Fruit fly (Drosophila melanogaster): Measurements from ENCODE around the gene eIF4E3.

The eIF4E3 gene

DNA sequence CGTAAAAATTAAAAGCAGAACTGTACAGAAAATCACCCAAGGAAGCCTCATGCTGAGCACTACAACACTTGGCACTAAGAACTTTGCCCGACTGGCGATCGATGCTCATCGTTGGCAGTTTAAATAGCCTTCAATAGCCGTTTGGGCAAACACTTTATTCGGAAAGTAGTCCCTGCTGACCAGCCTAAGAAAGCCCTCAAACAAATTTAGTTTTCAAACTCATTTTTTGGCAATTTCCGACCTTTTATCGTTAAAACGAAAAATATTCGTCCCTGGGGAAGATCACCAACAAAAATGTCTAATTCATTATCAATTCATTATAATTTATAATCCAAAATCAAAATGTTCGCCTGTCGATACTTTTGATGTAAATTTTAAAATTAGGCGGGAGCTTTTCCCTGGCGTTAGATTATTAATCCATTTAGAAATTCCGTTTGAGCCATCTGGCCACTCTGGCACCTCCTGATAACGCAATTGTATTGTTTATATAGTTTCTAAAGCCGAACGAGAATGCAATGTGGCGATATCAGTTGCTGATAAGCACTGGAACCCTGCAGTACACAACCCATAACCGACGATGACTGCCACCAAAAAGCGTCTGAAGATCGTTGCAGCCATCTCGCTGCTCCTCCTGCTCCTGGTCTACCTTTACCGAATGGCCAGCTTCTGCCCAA is 48.4 kb upstream of the eIF4E3 start, which contains the start of the genes mthl7 and Uxs (continued):
- TF ChIP-seq da (GFP tag; optimal IDR thresholded peaks at IDR 0.05) (no peak), Sin3A (optimal IDR thresholded peaks at IDR 0.05) (no peak), Eip74EF (GFP tag; optimal IDR thresholded peaks at IDR 0.05) (no peak), bigmax (GFP tag; optimal IDR thresholded peaks at IDR 0.05) (peak; percentile 55), Mrtf (GFP tag; IDR thresholded peaks at IDR 0.05) (no peak), tup (GFP tag; optimal IDR thresholded peaks at IDR 0.05) (no peak), CG1603 (tag; optimal IDR thresholded peaks at IDR 0.05) (peak; percentile 47), CG14667 (GFP tag; IDR thresholded peaks at IDR 0.05) (no peak), Asciz (GFP tag; optimal IDR thresholded peaks at IDR 0.05) (no peak), HLH3B (GFP tag; IDR thresholded peaks at IDR 0.05) (no peak), bbx (GFP tag; IDR thresholded peaks at IDR 0.05; ENCODE audit: partially characterized antibody) (no peak; the same call in 1 of the 2 replicates), CG13287 (GFP tag; IDR thresholded peaks at IDR 0.05; ENCODE audit: partially characterized antibody) (peak; percentile 67), esg (GFP tag; conservative IDR thresholded peaks at IDR 0.05) (no peak), her (GFP tag; optimal IDR thresholded peaks at IDR 0.05) (no peak), CG4854 (GFP tag; optimal IDR thresholded peaks at IDR 0.05) (no peak), CG3163 (GFP tag; optimal IDR thresholded peaks at IDR 0.05) (no peak), CG8944 (GFP tag; optimal IDR thresholded peaks at IDR 0.05) (no peak), btn (GFP tag; optimal IDR thresholded peaks at IDR 0.05) (no peak), Dfd (GFP tag; optimal IDR thresholded peaks at IDR 0.05) (no peak), Nf-YB (GFP tag; optimal IDR thresholded peaks at IDR 0.05) (no peak), kay (GFP tag; optimal IDR thresholded peaks at IDR 0.05) (no peak), CG4424 (GFP tag; optimal IDR thresholded peaks at IDR 0.05) (no peak), CG7963 (GFP tag; IDR thresholded peaks at IDR 0.05; ENCODE audit: partially characterized antibody) (0 out of 3 replicates have a peak, but pooled peaks have one; percentile 29), lola (GFP tag; optimal IDR thresholded peaks at IDR 0.05) (no peak), CG9797 (GFP tag; optimal IDR thresholded peaks at IDR 0.05) (peak; percentile 42), Rx (GFP tag; IDR thresholded peaks at IDR 0.05) (no peak), CG10565 (GFP tag; optimal IDR thresholded peaks at IDR 0.05) (no peak), Myb (GFP tag; optimal IDR thresholded peaks at IDR 0.05) (no peak), Oaz (GFP tag; IDR thresholded peaks at IDR 0.05) (no peak), Dp (GFP tag; optimal IDR thresholded peaks at IDR 0.05) (peak; percentile 90), CG5953 (GFP tag; IDR thresholded peaks at IDR 0.05) (no peak), Hr78 (GFP tag; optimal IDR thresholded peaks at IDR 0.05) (no peak), CG13775 (GFP tag; optimal IDR thresholded peaks at IDR 0.05) (no peak), gfzf (GFP tag; optimal IDR thresholded peaks at IDR 0.05) (peak; percentile 84), Doc2 (GFP tag; IDR thresholded peaks at IDR 0.05) (no peak), CkIIα-i1 (GFP tag; IDR thresholded peaks at IDR 0.05) (no peak), CG31441 (GFP tag; IDR thresholded peaks at IDR 0.05) (no peak), CG6765 (GFP tag; optimal IDR thresholded peaks at IDR 0.05) (no peak), mam (GFP tag; optimal IDR thresholded peaks at IDR 0.05) (no peak), slp2 (GFP tag; optimal IDR thresholded peaks at IDR 0.05) (no peak), CHES-1-like (GFP tag; optimal IDR thresholded peaks at IDR 0.05) (no peak), HLHmδ (GFP tag; optimal IDR thresholded peaks at IDR 0.05) (no peak), Dll (GFP tag; IDR thresholded peaks at IDR 0.05; ENCODE audit: partially characterized antibody) (peak; percentile 56; the same call in 1 of the 4 replicates), wor (GFP tag; IDR thresholded peaks at IDR 0.05) (no peak), CG10267 (tag; optimal IDR thresholded peaks at IDR 0.05) (no peak), CG7556 (GFP tag; optimal IDR thresholded peaks at IDR 0.05) (no peak), CG6654 (GFP tag; optimal IDR thresholded peaks at IDR 0.05) (no peak), ase (GFP tag; IDR thresholded peaks at IDR 0.05) (no peak), CTCF (GFP tag; optimal IDR thresholded peaks at IDR 0.05) (no peak), CG9727 (GFP tag; optimal IDR thresholded peaks at IDR 0.05) (no peak), tx (GFP tag; optimal IDR thresholded peaks at IDR 0.05) (no peak)
